Worm (Caenorhabditis elegans) whole organism, early embryonic: ENCODE data around the gene polk-1.

Experiments
- B0310.2 ChIP-seq: sonication (generic microtip); optimal IDR thresholded peaks from 2 replicates; lab custom pipeline; 2016; ENCODE audit warnings: mild to moderate bottlenecking, missing genetic modification characterization, missing compliant biosample characterization
- F13C5.2 ChIP-seq: sonication (generic microtip); optimal IDR thresholded peaks from 2 replicates; lab custom pipeline; 2017; ENCODE audit warnings: mild to moderate bottlenecking, missing genetic modification characterization, inconsistent platforms, missing compliant biosample characterization
- aly-1 ChIP-seq: sonication (generic microtip); optimal IDR thresholded peaks from 2 replicates; lab custom pipeline; 2016; ENCODE audit warnings: missing genetic modification characterization, missing compliant biosample characterization
- ama-1 ChIP-seq: fragments of 150-350 bp; optimal IDR thresholded peaks from 2 replicates; lab custom pipeline; 2014
- ceh-13 ChIP-seq: fragments of 200-800 bp; sonication (Bioruptor generic); optimal IDR thresholded peaks from 2 replicates; lab custom pipeline; 2018; ENCODE audit warnings: mild to moderate bottlenecking, missing genetic modification characterization, missing compliant biosample characterization
- ceh-36 ChIP-seq: sonication (generic microtip); optimal IDR thresholded peaks from 2 replicates; lab custom pipeline; 2016; ENCODE audit warnings: missing genetic modification characterization, inconsistent platforms, missing compliant biosample characterization
- flt-1 ChIP-seq: fragments of 200-800 bp; sonication (Bioruptor generic); IDR thresholded peaks from 2 replicates; pipeline ENCODE4 v1.3.6; 2022; ENCODE audit warnings: missing genetic modification characterization, missing compliant biosample characterization
- hmg-4 ChIP-seq: fragments of 200-800 bp; sonication (Bioruptor generic); optimal IDR thresholded peaks from 2 replicates; lab custom pipeline; 2018; ENCODE audit warnings: mild to moderate bottlenecking, missing genetic modification characterization, missing compliant biosample characterization
- pes-1 ChIP-seq: fragments of 200-800 bp; sonication (Bioruptor generic); IDR thresholded peaks from 2 replicates; pipeline ENCODE4 v1.3.6; 2022; ENCODE audit warnings: missing genetic modification reagents, missing genetic modification characterization, missing compliant biosample characterization
- scrt-1 ChIP-seq: fragments of 200-800 bp; sonication (Bioruptor generic); IDR thresholded peaks from 2 replicates; pipeline ENCODE4 v1.3.6; 2022; ENCODE audit warnings: missing genetic modification characterization, missing compliant biosample characterization
- tbx-11 ChIP-seq: fragments of 200-800 bp; sonication (Bioruptor generic); IDR thresholded peaks from 2 replicates; pipeline ENCODE4 v1.3.6; 2022; ENCODE audit warnings: missing genetic modification characterization, missing compliant biosample characterization
- tbx-37 ChIP-seq: fragments of 200-800 bp; sonication (Bioruptor generic); conservative IDR thresholded peaks from 2 replicates; pipeline ENCODE4 v1.3.6; 2022; ENCODE audit warnings: missing genetic modification reagents, missing genetic modification characterization, missing compliant biosample characterization
- tra-4 ChIP-seq: sonication (generic microtip); optimal IDR thresholded peaks from 2 replicates; lab custom pipeline; 2017; ENCODE audit warnings: missing genetic modification characterization, missing compliant biosample characterization

ce11 chrIII:8668717-8669116 lies 40.3 kb upstream of the polk-1 start:
- TF ChIP-seq ama-1 (lab: Kevin White, UChicago) (no peak), tra-4 (tag; lab: Kevin White, UChicago) (no peak), pes-1 (GFP tag; lab: Robert Waterston, UW) (no peak), tbx-37 (GFP tag; lab: Robert Waterston, UW) (no peak), F13C5.2 (no peak), hmg-4 (GFP tag; lab: Kevin White, UChicago) (no peak), aly-1 (no peak), tbx-11 (no peak), flt-1 (GFP tag; lab: Robert Waterston, UW) (no peak), ceh-36 (tag; lab: Kevin White, UChicago) (no peak), ceh-13 (GFP tag; lab: Kevin White, UChicago) (no peak), scrt-1 (no peak), B0310.2 (tag; lab: Kevin White, UChicago) (no peak)
